Worm (Caenorhabditis elegans) whole organism, L4 larva: Measurements from ENCODE around the gene T05H10.4.

ENCODE experiments used
- F37D6.2 ChIP-seq: sonication (generic microtip); optimal IDR thresholded peaks from 2 replicates; lab custom pipeline; 2016; ENCODE audit warnings: mild to moderate bottlenecking, missing genetic modification characterization, missing compliant biosample characterization
- R02D3.7 ChIP-seq: fragments of 150-350 bp; sonication (generic microtip); optimal IDR thresholded peaks from 3 replicates; lab custom pipeline; 2014; ENCODE audit warnings: missing biosample characterization, missing genetic modification characterization
- Y48G9A.11 ChIP-seq: fragments of 200-800 bp; sonication (Bioruptor generic); IDR thresholded peaks from 2 replicates; pipeline ENCODE4 v1.3.6; 2022; ENCODE audit warnings: missing genetic modification reagents, missing genetic modification characterization, missing compliant biosample characterization
- ZK337.2 ChIP-seq: fragments of 200-800 bp; sonication (Bioruptor generic); IDR thresholded peaks from 2 replicates; pipeline ENCODE4 v1.3.6; 2022; ENCODE audit warnings: missing genetic modification reagents, missing genetic modification characterization, missing compliant biosample characterization
- ZK546.5 ChIP-seq, 2 experiments: sonication (generic microtip); optimal IDR thresholded peaks; 2 replicates each; lab custom pipeline; 2017; ENCODE audit warnings: missing biosample characterization in 2 of 2, missing genetic modification characterization in 2 of 2
- aha-1 ChIP-seq: fragments of 150-350 bp; peaks from one replicate; lab custom pipeline; 2014; ENCODE audit warnings: missing biosample characterization, missing genetic modification characterization
- ama-1 ChIP-seq: fragments of 150-350 bp; optimal IDR thresholded peaks from 2 replicates; lab custom pipeline; 2014; ENCODE audit warnings: inconsistent platforms, mixed read lengths
- arid-1 ChIP-seq: fragments of 200-800 bp; sonication (Bioruptor generic); conservative IDR thresholded peaks from 2 replicates; pipeline ENCODE4 v1.3.6; 2022; ENCODE audit warnings: missing genetic modification reagents, missing genetic modification characterization, missing compliant biosample characterization
- ceh-32 ChIP-seq: sonication (generic microtip); optimal IDR thresholded peaks from 2 replicates; lab custom pipeline; 2016; ENCODE audit warnings: mild to moderate bottlenecking, missing genetic modification characterization, missing compliant biosample characterization; ENCODE audit not compliant: poor library complexity
- daf-16 ChIP-seq, 3 experiments: sonication (generic microtip); optimal IDR thresholded peaks; 2 replicates each; lab custom pipeline; 2016 to 2017; ENCODE audit warnings: missing genetic modification characterization in 3 of 3, missing genetic modification reagents in 3 of 3, mild to moderate bottlenecking in 2 of 3, missing compliant biosample characterization in 2 of 3, missing biosample characterization in 1 of 3, moderate library complexity in 1 of 3
- daf-8 ChIP-seq: fragments of 200-800 bp; sonication (Bioruptor generic); IDR thresholded peaks from 2 replicates; pipeline ENCODE4 v1.3.6; 2022; ENCODE audit warnings: missing genetic modification characterization, missing compliant biosample characterization
- dmd-6 ChIP-seq: fragments of 200-800 bp; sonication (Bioruptor generic); IDR thresholded peaks from 2 replicates; pipeline ENCODE4 v1.3.6; 2022; ENCODE audit warnings: missing genetic modification reagents, missing genetic modification characterization, missing compliant biosample characterization
- dpl-1 ChIP-seq: fragments of 150-350 bp; optimal IDR thresholded peaks from 2 replicates; lab custom pipeline; 2014; ENCODE audit warnings: missing biosample characterization, missing genetic modification reagents, missing genetic modification characterization
- dve-1 ChIP-seq: sonication (generic microtip); optimal IDR thresholded peaks from 2 replicates; lab custom pipeline; 2017; ENCODE audit warnings: antibody characterized with exemption, mild to moderate bottlenecking, missing genetic modification characterization, missing compliant biosample characterization; ENCODE audit not compliant: insufficient read depth
- hlh-11 ChIP-seq: fragments of 200-800 bp; sonication (Bioruptor generic); optimal IDR thresholded peaks from 2 replicates; lab custom pipeline; 2018; ENCODE audit warnings: mild to moderate bottlenecking, missing genetic modification characterization, missing compliant biosample characterization
- hlh-30 ChIP-seq: sonication (generic microtip); optimal IDR thresholded peaks from 2 replicates; lab custom pipeline; 2017; ENCODE audit warnings: antibody characterized with exemption, mild to moderate bottlenecking, missing genetic modification characterization, missing compliant biosample characterization; ENCODE audit not compliant: insufficient read depth
- jun-1 ChIP-seq: fragments of 150-350 bp; optimal IDR thresholded peaks from 2 replicates; lab custom pipeline; 2014; ENCODE audit warnings: missing biosample characterization, missing genetic modification reagents, missing genetic modification characterization
- lin-1 ChIP-seq: fragments of 200-800 bp; sonication (Bioruptor generic); IDR thresholded peaks from 2 replicates; pipeline ENCODE4 v1.3.6; 2022; ENCODE audit warnings: missing genetic modification reagents, missing genetic modification characterization, missing compliant biosample characterization
- lin-29 ChIP-seq: fragments of 200-800 bp; sonication (Bioruptor generic); IDR thresholded peaks from 2 replicates; pipeline ENCODE4 v1.3.6; 2022; ENCODE audit warnings: missing genetic modification reagents, missing genetic modification characterization, missing compliant biosample characterization
- lsy-2 ChIP-seq, 2 experiments: fragments of 150-350 bp in 1 of 2; sonication (generic microtip) in 1 of 2; optimal IDR thresholded peaks; 2 replicates each; lab custom pipeline; 2014 to 2017; ENCODE audit warnings: missing biosample characterization in 2 of 2, missing genetic modification characterization in 2 of 2
- mdl-1 ChIP-seq, 2 experiments: fragments of 150-350 bp in 1 of 2; sonication (generic microtip) in 1 of 2; optimal IDR thresholded peaks; 2 replicates each; lab custom pipeline; 2014 to 2017; ENCODE audit warnings: missing biosample characterization in 2 of 2, missing genetic modification characterization in 2 of 2
- mep-1 ChIP-seq: fragments of 150-350 bp; sonication (generic microtip); optimal IDR thresholded peaks from 3 replicates; lab custom pipeline; 2014; ENCODE audit warnings: missing biosample characterization, missing genetic modification characterization
- mxl-3 ChIP-seq: fragments of 200-800 bp; sonication (Bioruptor generic); optimal IDR thresholded peaks from 2 replicates; lab custom pipeline; 2018; ENCODE audit warnings: mild to moderate bottlenecking, missing genetic modification characterization, missing compliant biosample characterization
- nhr-11 ChIP-seq: fragments of 150-350 bp; optimal IDR thresholded peaks from 2 replicates; lab custom pipeline; 2014; ENCODE audit warnings: missing biosample characterization, missing genetic modification characterization
- nhr-237 ChIP-seq: sonication (generic microtip); optimal IDR thresholded peaks from 2 replicates; lab custom pipeline; 2017; ENCODE audit warnings: missing biosample characterization, missing genetic modification characterization
- nhr-28 ChIP-seq: fragments of 150-350 bp; optimal IDR thresholded peaks from 2 replicates; lab custom pipeline; 2014; ENCODE audit warnings: missing biosample characterization, missing genetic modification characterization
- nhr-48 ChIP-seq: sonication (generic microtip); optimal IDR thresholded peaks from 2 replicates; lab custom pipeline; 2016; ENCODE audit warnings: mild to moderate bottlenecking, missing genetic modification characterization, missing compliant biosample characterization
- nhr-6 ChIP-seq: fragments of 150-350 bp; optimal IDR thresholded peaks from 2 replicates; lab custom pipeline; 2014; ENCODE audit warnings: missing biosample characterization, missing genetic modification characterization
- nhr-77 ChIP-seq: fragments of 150-350 bp; optimal IDR thresholded peaks from 2 replicates; lab custom pipeline; 2014; ENCODE audit warnings: missing biosample characterization, missing genetic modification characterization
- php-3 ChIP-seq: fragments of 200-800 bp; sonication (Bioruptor generic); IDR thresholded peaks from 2 replicates; pipeline ENCODE4 v1.3.6; 2022; ENCODE audit warnings: missing genetic modification reagents, missing genetic modification characterization, missing compliant biosample characterization
- pqm-1 ChIP-seq: sonication (generic microtip); optimal IDR thresholded peaks from 2 replicates; lab custom pipeline; 2017; ENCODE audit warnings: missing biosample characterization, missing genetic modification characterization
- saeg-2 ChIP-seq: fragments of 200-800 bp; sonication (Bioruptor generic); IDR thresholded peaks from 2 replicates; pipeline ENCODE4 v1.3.6; 2022; ENCODE audit warnings: missing genetic modification reagents, missing genetic modification characterization, missing compliant biosample characterization
- skn-1 ChIP-seq: fragments of 150-350 bp; optimal IDR thresholded peaks from 2 replicates; lab custom pipeline; 2014; ENCODE audit warnings: missing biosample characterization, missing genetic modification characterization
- snpc-1.2 ChIP-seq: fragments of 200-800 bp; sonication (Bioruptor generic); IDR thresholded peaks from 2 replicates; pipeline ENCODE4 v1.3.6; 2022; ENCODE audit warnings: missing genetic modification reagents, missing genetic modification characterization, missing compliant biosample characterization
- tra-1 ChIP-seq: fragments of 200-800 bp; sonication (Bioruptor generic); IDR thresholded peaks from 2 replicates; pipeline ENCODE4 v1.3.6; 2022; ENCODE audit warnings: missing genetic modification reagents, missing genetic modification characterization, missing compliant biosample characterization
- unc-39 ChIP-seq: sonication (generic microtip); optimal IDR thresholded peaks from 2 replicates; lab custom pipeline; 2017; ENCODE audit warnings: missing biosample characterization, missing genetic modification characterization
- zfp-2 ChIP-seq: sonication (generic microtip); optimal IDR thresholded peaks from 2 replicates; lab custom pipeline; 2016; ENCODE audit warnings: mild to moderate bottlenecking, missing genetic modification characterization, missing compliant biosample characterization
- ztf-7 ChIP-seq: fragments of 150-350 bp; optimal IDR thresholded peaks from 2 replicates; lab custom pipeline; 2014; ENCODE audit warnings: missing biosample characterization, missing genetic modification characterization

Gene T05H10.4

DNA sequence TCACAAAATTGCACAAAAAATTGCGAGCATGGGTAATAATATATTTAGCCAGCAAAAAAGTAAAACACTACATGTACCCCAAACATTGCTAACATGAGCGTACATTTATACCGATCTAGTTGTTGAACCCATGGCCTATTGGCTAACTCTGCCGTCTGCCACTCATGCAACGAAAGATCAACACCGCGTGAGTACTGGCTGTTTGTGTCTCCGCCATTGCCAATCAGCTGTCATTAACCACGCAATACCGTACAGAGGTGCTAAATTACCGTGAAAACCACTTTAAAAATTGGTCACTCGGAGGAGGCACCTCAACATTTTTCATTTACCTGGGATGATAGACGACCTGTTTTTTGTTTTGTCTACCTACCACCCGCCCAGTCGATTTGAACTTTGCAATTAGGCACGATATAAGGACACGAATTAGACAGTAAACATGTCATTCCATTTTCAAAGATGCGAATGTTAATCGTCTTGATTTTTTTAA, 22.4 kb downstream of the T05H10.4 start, which contains the start of gene K02C4.2 (continued):
- TF ChIP-seq nhr-28 (tag; lab: Kevin White, UChicago) = peak; percentile 54
- no peak for TF ChIP-seq F37D6.2 (tag; lab: Kevin White, UChicago)
- TF ChIP-seq R02D3.7 (tag; lab: Kevin White, UChicago) = peak; percentile 41
- TF ChIP-seq saeg-2 = 0 out of 2 replicates have a peak, but pooled peaks have one; percentile 13
- TF ChIP-seq dve-1 (tag; lab: Kevin White, UChicago) = peak; percentile 73
- TF ChIP-seq arid-1 (GFP tag; lab: Robert Waterston, UW) = peak; percentile 82
- TF ChIP-seq nhr-77 (tag; lab: Kevin White, UChicago) = peak; percentile 35
- no peak for TF ChIP-seq nhr-11 (tag; lab: Kevin White, UChicago)
- no peak for TF ChIP-seq ZK546.5 (tag; optimal IDR thresholded peaks at IDR 0.05; lab: Kevin White, UChicago)
- TF ChIP-seq hlh-30 = peak; percentile 88
- no peak for TF ChIP-seq snpc-1.2 (GFP tag; lab: Robert Waterston, UW)
- TF ChIP-seq skn-1 (tag; lab: Kevin White, UChicago) = no peak
- TF ChIP-seq hlh-11 (tag; lab: Kevin White, UChicago) = peak; percentile 94
- peak; percentile 27 for TF ChIP-seq zfp-2 (tag; lab: Kevin White, UChicago)
- 0 out of 2 replicates have a peak, but pooled peaks have one; percentile 40 for TF ChIP-seq lin-29 (GFP tag; lab: Robert Waterston, UW)
- TF ChIP-seq Y48G9A.11 = peak; percentile 80; the same call in 1 of the 2 replicates
- TF ChIP-seq unc-39 (tag; lab: Kevin White, UChicago) = no peak
- no peak for TF ChIP-seq daf-8 (GFP tag; lab: Robert Waterston, UW)
- TF ChIP-seq mdl-1 (tag; optimal IDR thresholded peaks at IDR 0.05; lab: Kevin White, UChicago) = no peak
- peak; percentile 79 for TF ChIP-seq nhr-48 (tag; lab: Kevin White, UChicago)
- TF ChIP-seq, all 104 proteins: peak for 69

ce11 chrII:8078041-8078440, 25.1 kb downstream of the T05H10.4 start, which contains the start of gene K02C4.5:
Gene K02C4.5 (plus strand): TSS chrII:8078435.
- TF ChIP-seq daf-16 (GFP tag; optimal IDR thresholded peaks at IDR 0.05; lab: Kevin White, UChicago) (no peak), daf-16 (tag; optimal IDR thresholded peaks at IDR 0.05; lab: Kevin White, UChicago) (peak; percentile 80), lin-1 (0 out of 2 replicates have a peak, but pooled peaks have one; percentile 34), ceh-32 (tag; lab: Kevin White, UChicago) (no peak), dve-1 (tag; lab: Kevin White, UChicago) (peak; percentile 60), ZK337.2 (no peak), mxl-3 (GFP tag; lab: Kevin White, UChicago) (no peak), aha-1 (tag; lab: Kevin White, UChicago) (peak; percentile 35), lsy-2 (tag; optimal IDR thresholded peaks at IDR 0.05; lab: Kevin White, UChicago) (peak in 1 of 2 experiments; percentile 26), dmd-6 (peak; percentile 59), lin-29 (GFP tag; lab: Robert Waterston, UW) (no peak), unc-39 (tag; lab: Kevin White, UChicago) (no peak), nhr-6 (tag; lab: Kevin White, UChicago) (peak; percentile 61), mep-1 (tag; lab: Kevin White, UChicago) (peak; percentile 25), nhr-28 (tag; lab: Kevin White, UChicago) (peak; percentile 65), jun-1 (tag; lab: Kevin White, UChicago) (no peak), tra-1 (peak; percentile 70), nhr-237 (tag; lab: Kevin White, UChicago) (no peak), pqm-1 (tag; lab: Kevin White, UChicago) (peak; percentile 98), dpl-1 (no peak), saeg-2 (no peak), nhr-48 (tag; lab: Kevin White, UChicago) (no peak), hlh-30 (peak; percentile 61), ama-1 (lab: Kevin White, UChicago) (no peak), hlh-11 (tag; lab: Kevin White, UChicago) (peak; percentile 79), php-3 (0 out of 2 replicates have a peak, but pooled peaks have one; percentile 49), ztf-7 (tag; lab: Kevin White, UChicago) (peak; percentile 7)
- TF ChIP-seq, all 104 proteins: peak for 15
